Worm (Caenorhabditis elegans): ENCODE data around the gene T02H6.4.

T02H6.4 gene

DNA sequence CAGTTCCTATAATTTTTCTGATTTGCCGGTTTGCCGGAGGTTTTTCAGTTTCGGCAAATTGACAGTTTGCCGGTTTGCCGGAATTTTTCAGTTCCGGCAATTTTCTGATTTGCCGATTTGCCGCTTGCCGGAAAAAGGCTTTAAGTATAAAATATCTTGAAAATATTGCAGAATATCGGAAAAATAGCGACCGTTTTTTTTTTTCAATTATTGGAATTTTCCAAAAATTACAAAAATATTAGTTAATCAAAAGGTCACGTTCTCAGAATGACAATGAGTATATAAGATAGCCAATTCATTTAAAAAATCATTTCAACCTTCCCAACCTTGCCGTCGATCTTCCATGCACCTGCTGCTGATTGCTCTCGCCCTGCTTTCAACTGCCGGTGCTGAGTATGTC, 7.5 kb upstream of the T02H6.4 start, which contains the start of gene T02H6.7:
T02H6.7 (plus strand) TSS at position 301 of the 400 bp plus-strand sequence.
- no peak for TF ChIP-seq nhr-23 (tag; optimal IDR thresholded peaks at IDR 0.05)
- no peak for TF ChIP-seq gmeb-1 (tag; optimal IDR thresholded peaks at IDR 0.05)
- no peak for TF ChIP-seq snpc-4 (tag; optimal IDR thresholded peaks at IDR 0.05)
- TF ChIP-seq sma-9 (GFP tag; optimal IDR thresholded peaks at IDR 0.05), result no peak
- no peak for TF ChIP-seq sma-9 (tag; optimal IDR thresholded peaks at IDR 0.05)
- no peak for TF ChIP-seq crh-2 (tag; optimal IDR thresholded peaks at IDR 0.05)
- TF ChIP-seq nhr-12 (tag; optimal IDR thresholded peaks at IDR 0.05), result no peak
- TF ChIP-seq unc-39 (tag; optimal IDR thresholded peaks at IDR 0.05), result no peak
- TF ChIP-seq dmd-4 (tag; optimal IDR thresholded peaks at IDR 0.05), result no peak
- TF ChIP-seq nhr-129 (tag; optimal IDR thresholded peaks at IDR 0.05), result no peak
- TF ChIP-seq lin-11 (tag; optimal IDR thresholded peaks at IDR 0.05), result no peak
- no peak for TF ChIP-seq egl-27 (tag; optimal IDR thresholded peaks at IDR 0.05)
- no peak for TF ChIP-seq elt-3 (tag; optimal IDR thresholded peaks at IDR 0.05)
- no peak for TF ChIP-seq ZK546.5 (tag; optimal IDR thresholded peaks at IDR 0.05)
- no peak for TF ChIP-seq blmp-1 (tag; optimal IDR thresholded peaks at IDR 0.05; ENCODE audit: insufficient read depth)

DNA sequence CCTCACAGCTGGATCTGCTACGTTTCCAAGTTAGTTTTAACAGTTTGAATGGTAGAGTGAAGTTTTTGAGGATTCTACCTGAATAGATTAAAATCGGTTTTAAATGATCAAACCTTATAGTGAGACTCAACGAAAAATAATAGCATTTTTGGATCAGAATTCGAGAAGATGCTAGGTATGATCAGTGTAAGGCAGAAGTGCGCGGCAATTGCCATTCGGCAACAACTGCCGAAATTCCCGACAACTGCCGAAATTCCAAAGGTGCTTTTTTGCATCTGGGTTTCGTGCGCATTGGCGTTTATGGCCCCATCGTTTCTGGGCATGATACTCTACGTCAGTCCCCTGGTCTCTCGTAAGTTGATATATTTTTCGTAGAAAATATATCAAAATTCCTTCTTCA, 6.4 kb upstream of the T02H6.4 start, which contains the start of gene T02H6.6:
T02H6.6 (plus strand) TSS at position 301 of the 400 bp plus-strand sequence.
- TF ChIP-seq nhr-77 (tag; optimal IDR thresholded peaks at IDR 0.05) (no peak), lin-39 (tag; optimal IDR thresholded peaks at IDR 0.05) (no peak), C34F6.9 (tag; optimal IDR thresholded peaks at IDR 0.05) (no peak)

- TF ChIP-seq nhr-11 (tag; optimal IDR thresholded peaks at IDR 0.05) (no peak), aly-2 (tag; optimal IDR thresholded peaks at IDR 0.05) (no peak), lin-13 (GFP tag; optimal IDR thresholded peaks at IDR 0.05) (no peak), crh-2 (tag; optimal IDR thresholded peaks at IDR 0.05) (no peak), snpc-4 (tag; optimal IDR thresholded peaks at IDR 0.05) (no peak), Y55F3AM.14 (GFP tag; optimal IDR thresholded peaks at IDR 0.05) (no peak), nhr-23 (tag; optimal IDR thresholded peaks at IDR 0.05) (no peak), C34F6.9 (tag; optimal IDR thresholded peaks at IDR 0.05) (no peak), sem-4 (tag; optimal IDR thresholded peaks at IDR 0.05) (no peak), lin-39 (tag; optimal IDR thresholded peaks at IDR 0.05) (no peak), R02D3.7 (tag; optimal IDR thresholded peaks at IDR 0.05) (no peak), lsy-2 (tag; optimal IDR thresholded peaks at IDR 0.05) (no peak), nhr-77 (tag; optimal IDR thresholded peaks at IDR 0.05) (no peak), nhr-6 (tag; optimal IDR thresholded peaks at IDR 0.05) (no peak), nhr-21 (tag; optimal IDR thresholded peaks at IDR 0.05) (no peak)
Observed at ce11 chrII:684811-685210, 5.0 kb upstream of the T02H6.4 start, which contains the start of gene T02H6.5. TSS of gene T02H6.5 (plus strand) at chrII:685111.

ce11 chrII:691550-691949, 1.7 kb downstream of the T02H6.4 start, which contains the start of gene T02H6.3:
TSS of gene T02H6.3 (plus strand) at chrII:691850.
- TF ChIP-seq aly-2 (tag; optimal IDR thresholded peaks at IDR 0.05) (no peak), zag-1 (tag; optimal IDR thresholded peaks at IDR 0.05) (no peak), skn-1 (tag; optimal IDR thresholded peaks at IDR 0.05) (no peak), lsy-2 (tag; optimal IDR thresholded peaks at IDR 0.05) (no peak), elt-1 (tag; optimal IDR thresholded peaks at IDR 0.05) (no peak), dmd-4 (tag; optimal IDR thresholded peaks at IDR 0.05) (no peak), sma-3 (GFP tag; optimal IDR thresholded peaks at IDR 0.05) (no peak), lin-13 (GFP tag; optimal IDR thresholded peaks at IDR 0.05) (no peak), crh-2 (tag; optimal IDR thresholded peaks at IDR 0.05) (no peak), unc-55 (GFP tag; optimal IDR thresholded peaks at IDR 0.05) (no peak), mbf-1 (tag; optimal IDR thresholded peaks at IDR 0.05) (no peak), lin-11 (tag; optimal IDR thresholded peaks at IDR 0.05) (no peak), lin-39 (tag; optimal IDR thresholded peaks at IDR 0.05) (no peak), ztf-1 (GFP tag; conservative IDR thresholded peaks at IDR 0.05) (no peak), nhr-21 (tag; optimal IDR thresholded peaks at IDR 0.05) (no peak), nhr-11 (tag; optimal IDR thresholded peaks at IDR 0.05) (no peak), sem-4 (tag; optimal IDR thresholded peaks at IDR 0.05) (no peak), unc-39 (tag; optimal IDR thresholded peaks at IDR 0.05) (no peak), egl-27 (tag; optimal IDR thresholded peaks at IDR 0.05) (no peak), ztf-4 (tag; optimal IDR thresholded peaks at IDR 0.05) (no peak)

- TF ChIP-seq nhr-25 (tag; optimal IDR thresholded peaks at IDR 0.05), result no peak
- no peak for TF ChIP-seq zag-1 (tag; optimal IDR thresholded peaks at IDR 0.05)
- TF ChIP-seq egl-27 (tag; optimal IDR thresholded peaks at IDR 0.05), result no peak
- TF ChIP-seq ztf-11 (tag; optimal IDR thresholded peaks at IDR 0.05), result no peak
- no peak for TF ChIP-seq nhr-10 (tag; optimal IDR thresholded peaks at IDR 0.05)
Observed at ce11 chrII:701025-701370, 11.1 kb downstream of the T02H6.4 start, which contains the start of gene T02H6.11. TSS of gene T02H6.11 (minus strand) at chrII:701125.
